Worm (Caenorhabditis elegans) whole organism, late embryonic: ENCODE results near the gene K08C7.1.

ENCODE experiments used
- Y22D7AL.16 ChIP-seq: sonication (generic microtip); optimal IDR thresholded peaks from 2 replicates; lab custom pipeline; 2016; ENCODE audit warnings: missing genetic modification characterization, missing compliant biosample characterization
- ama-1 ChIP-seq: fragments of 150-350 bp; optimal IDR thresholded peaks from 2 replicates; lab custom pipeline; 2014
- ceh-19 ChIP-seq: fragments of 200-800 bp; sonication (Bioruptor generic); optimal IDR thresholded peaks from 2 replicates; lab custom pipeline; 2018; ENCODE audit warnings: mild to moderate bottlenecking, missing genetic modification characterization, missing compliant biosample characterization
- ceh-2 ChIP-seq: sonication (generic microtip); optimal IDR thresholded peaks from 2 replicates; lab custom pipeline; 2016; ENCODE audit warnings: missing genotype, missing genetic modification characterization, missing compliant biosample characterization
- ceh-30 ChIP-seq: fragments of 150-350 bp; optimal IDR thresholded peaks from 2 replicates; lab custom pipeline; 2014; ENCODE audit warnings: missing biosample characterization, missing genetic modification characterization
- ceh-31 ChIP-seq: sonication (generic microtip); optimal IDR thresholded peaks from 2 replicates; lab custom pipeline; 2016; ENCODE audit warnings: missing genetic modification characterization, missing compliant biosample characterization
- ceh-34 ChIP-seq: sonication (generic microtip); optimal IDR thresholded peaks from 2 replicates; lab custom pipeline; 2016; ENCODE audit warnings: mild to moderate bottlenecking, missing genetic modification characterization, missing compliant biosample characterization
- ceh-9 ChIP-seq: sonication (generic microtip); optimal IDR thresholded peaks from 2 replicates; lab custom pipeline; 2016; ENCODE audit warnings: mild to moderate bottlenecking, missing genetic modification characterization, inconsistent platforms, missing compliant biosample characterization
- che-1 ChIP-seq: sonication (generic microtip); optimal IDR thresholded peaks from 2 replicates; lab custom pipeline; 2016; ENCODE audit warnings: mild to moderate bottlenecking, missing genetic modification characterization, missing compliant biosample characterization
- eyg-1 ChIP-seq: sonication (generic microtip); optimal IDR thresholded peaks from 2 replicates; lab custom pipeline; 2016; ENCODE audit warnings: missing genotype, missing genetic modification characterization, missing compliant biosample characterization
- fax-1 ChIP-seq: sonication (generic microtip); optimal IDR thresholded peaks from 2 replicates; lab custom pipeline; 2016; ENCODE audit warnings: missing genotype, missing genetic modification characterization, missing compliant biosample characterization
- fkh-10 ChIP-seq: fragments of 150-350 bp; optimal IDR thresholded peaks from 2 replicates; lab custom pipeline; 2014; ENCODE audit warnings: missing biosample characterization, missing genetic modification reagents, missing genetic modification characterization
- fkh-6 ChIP-seq: sonication (generic microtip); optimal IDR thresholded peaks from 2 replicates; lab custom pipeline; 2016; ENCODE audit warnings: missing genetic modification characterization, missing compliant biosample characterization
- gmeb-2 ChIP-seq: sonication (generic microtip); optimal IDR thresholded peaks from 2 replicates; lab custom pipeline; 2016; ENCODE audit warnings: missing genetic modification characterization, inconsistent platforms, missing compliant biosample characterization
- madf-2 ChIP-seq: sonication (generic microtip); optimal IDR thresholded peaks from 2 replicates; lab custom pipeline; 2017; ENCODE audit warnings: missing genetic modification characterization, missing compliant biosample characterization
- mec-3 ChIP-seq: sonication (generic microtip); optimal IDR thresholded peaks from 2 replicates; lab custom pipeline; 2016; ENCODE audit warnings: borderline replicate concordance, missing genetic modification characterization, missing compliant biosample characterization
- nfya-1 ChIP-seq: sonication (generic microtip); optimal IDR thresholded peaks from 2 replicates; lab custom pipeline; 2017; ENCODE audit warnings: missing genetic modification characterization, mild to moderate bottlenecking, missing compliant biosample characterization, antibody characterized with exemption, moderate library complexity
- nhr-11 ChIP-seq: fragments of 150-350 bp; optimal IDR thresholded peaks from 2 replicates; lab custom pipeline; 2014; ENCODE audit warnings: missing biosample characterization, missing genetic modification characterization
- nhr-232 ChIP-seq: sonication (generic microtip); optimal IDR thresholded peaks from 2 replicates; lab custom pipeline; 2016; ENCODE audit warnings: missing genetic modification characterization, missing compliant biosample characterization
- pat-9 ChIP-seq: fragments of 200-800 bp; sonication (Bioruptor generic); optimal IDR thresholded peaks from 2 replicates; lab custom pipeline; 2018; ENCODE audit warnings: mild to moderate bottlenecking, missing genetic modification characterization, moderate library complexity, missing compliant biosample characterization
- pha-4 ChIP-seq: fragments of 150-350 bp; optimal IDR thresholded peaks from 2 replicates; lab custom pipeline; 2018; ENCODE audit warnings: missing biosample characterization, missing genetic modification reagents, missing genetic modification characterization
- sox-4 ChIP-seq: sonication (generic microtip); optimal IDR thresholded peaks from 2 replicates; lab custom pipeline; 2017; ENCODE audit warnings: mild to moderate bottlenecking, missing genetic modification characterization, inconsistent platforms, missing compliant biosample characterization
- syd-9 ChIP-seq: sonication (generic microtip); optimal IDR thresholded peaks from 2 replicates; lab custom pipeline; 2016; ENCODE audit warnings: mild to moderate bottlenecking, missing genetic modification characterization, moderate library complexity, missing compliant biosample characterization
- tbx-2 ChIP-seq: sonication (generic microtip); optimal IDR thresholded peaks from 2 replicates; lab custom pipeline; 2016; ENCODE audit warnings: missing genetic modification characterization, missing compliant biosample characterization
- unc-3 ChIP-seq, 2 experiments: fragments of 200-800 bp in 1 of 2; sonication (Bioruptor generic) in 1 of 2; sonication (generic microtip) in 1 of 2; conservative IDR thresholded peaks in 1 of 2; optimal IDR thresholded peaks in 1 of 2; 2 replicates each; pipeline versions ENCODE4 v1.3.6 to Lab custom; 2016 to 2022; ENCODE audit warnings: missing compliant biosample characterization in 2 of 2, missing genetic modification characterization in 2 of 2, missing genetic modification reagents in 1 of 2
- unc-55 ChIP-seq: sonication (generic microtip); optimal IDR thresholded peaks from 2 replicates; lab custom pipeline; 2017; ENCODE audit warnings: missing biosample characterization, missing genetic modification reagents, missing genetic modification characterization

K08C7.1 gene

ce11 chrIV:10705176-10705575, 48.6 kb downstream of the K08C7.1 start, which contains the start of gene R102.10:
Gene R102.10 (plus strand): TSS chrIV:10705476.
- no peak for TF ChIP-seq gmeb-2
- TF ChIP-seq syd-9 (tag; lab: Kevin White, UChicago): no peak
- no peak for TF ChIP-seq fkh-6 (tag; lab: Kevin White, UChicago)
- no peak for TF ChIP-seq ceh-30 (tag; lab: Kevin White, UChicago)
- no peak for TF ChIP-seq pha-4 (tag; lab: Kevin White, UChicago)
- TF ChIP-seq Y22D7AL.16 (tag; lab: Kevin White, UChicago): no peak
- TF ChIP-seq ceh-2 (tag; lab: Kevin White, UChicago): no peak
- no peak for TF ChIP-seq ceh-31 (tag; lab: Kevin White, UChicago)
- TF ChIP-seq ceh-19 (GFP tag; lab: Kevin White, UChicago): no peak
- TF ChIP-seq nhr-232 (tag; lab: Kevin White, UChicago): no peak
- TF ChIP-seq unc-3 (GFP tag; conservative IDR thresholded peaks at IDR 0.05; lab: Robert Waterston, UW): no peak
- no peak for TF ChIP-seq unc-3 (tag; optimal IDR thresholded peaks at IDR 0.05; lab: Kevin White, UChicago)
- TF ChIP-seq ceh-34 (tag; lab: Kevin White, UChicago): no peak
- no peak for TF ChIP-seq mec-3 (tag; lab: Kevin White, UChicago)

ce11 chrIV:10706090-10706489, 49.5 kb downstream of the K08C7.1 start, which contains the start of gene R102.6:
Gene R102.6 (minus strand): TSS chrIV:10706190.
- TF ChIP-seq ceh-30 (tag; lab: Kevin White, UChicago): no peak
- TF ChIP-seq ama-1 (lab: Kevin White, UChicago): no peak
- no peak for TF ChIP-seq eyg-1
- no peak for TF ChIP-seq ceh-19 (GFP tag; lab: Kevin White, UChicago)
- TF ChIP-seq nhr-11: no peak
- no peak for TF ChIP-seq madf-2 (tag; lab: Kevin White, UChicago)
- no peak for TF ChIP-seq fkh-10 (GFP tag; lab: Kevin White, UChicago)
- no peak for TF ChIP-seq pat-9
- no peak for TF ChIP-seq che-1 (tag; lab: Kevin White, UChicago)
- TF ChIP-seq fkh-6 (tag; lab: Kevin White, UChicago): no peak
- no peak for TF ChIP-seq nhr-232 (tag; lab: Kevin White, UChicago)
- TF ChIP-seq nfya-1 (tag; lab: Kevin White, UChicago): no peak
- TF ChIP-seq unc-55 (GFP tag; lab: Kevin White, UChicago): no peak
- no peak for TF ChIP-seq gmeb-2
- TF ChIP-seq ceh-2 (tag; lab: Kevin White, UChicago): no peak
- no peak for TF ChIP-seq ceh-9
- no peak for TF ChIP-seq sox-4 (tag; lab: Kevin White, UChicago)
- no peak for TF ChIP-seq fax-1
- TF ChIP-seq tbx-2: no peak
- TF ChIP-seq, all 69 proteins: peak for 0
